Worm (Caenorhabditis elegans) whole organism, young adult: ENCODE measurements around the gene memi-3.

ENCODE experiments used
- B0336.3 ChIP-seq: fragments of 200-800 bp; sonication (Bioruptor generic); IDR thresholded peaks from 2 replicates; pipeline ENCODE4 v1.3.6; 2022; ENCODE audit warnings: missing genetic modification characterization, missing compliant biosample characterization
- C17E4.6 ChIP-seq: fragments of 200-800 bp; sonication (Bioruptor generic); IDR thresholded peaks from 2 replicates; pipeline ENCODE4 v1.3.6; 2022; ENCODE audit warnings: missing genetic modification reagents, missing genetic modification characterization, missing compliant biosample characterization
- D2030.7 ChIP-seq: fragments of 200-800 bp; sonication (Bioruptor generic); IDR thresholded peaks from 2 replicates; pipeline ENCODE4 v1.3.6; 2022; ENCODE audit warnings: missing genetic modification reagents, missing genetic modification characterization, missing compliant biosample characterization
- F23B12.7 ChIP-seq: sonication (generic microtip); optimal IDR thresholded peaks from 2 replicates; lab custom pipeline; 2017; ENCODE audit warnings: missing genetic modification characterization, mild to moderate bottlenecking, missing compliant biosample characterization, antibody characterized with exemption, moderate library complexity; ENCODE audit not compliant: insufficient read depth
- F39B2.1 ChIP-seq: fragments of 200-800 bp; sonication (Bioruptor generic); IDR thresholded peaks from 2 replicates; pipeline ENCODE4 v1.3.6; 2022; ENCODE audit warnings: missing genetic modification reagents, missing genetic modification characterization, missing compliant biosample characterization
- F52B5.7 ChIP-seq: sonication (generic microtip); optimal IDR thresholded peaks from 2 replicates; lab custom pipeline; 2016; ENCODE audit warnings: mild to moderate bottlenecking, missing genetic modification characterization, missing compliant biosample characterization
- F57C9.4 ChIP-seq: sonication (generic microtip); optimal IDR thresholded peaks from 2 replicates; lab custom pipeline; 2017; ENCODE audit warnings: mild to moderate bottlenecking, missing genetic modification characterization, missing compliant biosample characterization
- Y53G8AR.9 ChIP-seq: fragments of 200-800 bp; sonication (Bioruptor generic); conservative IDR thresholded peaks from 2 replicates; pipeline ENCODE4 v1.3.6; 2022; ENCODE audit warnings: missing genetic modification reagents, missing genetic modification characterization, missing compliant biosample characterization
- Y67H2A.10 ChIP-seq: fragments of 200-800 bp; sonication (Bioruptor generic); conservative IDR thresholded peaks from 2 replicates; pipeline ENCODE4 v1.3.6; 2022; ENCODE audit warnings: missing genetic modification reagents, missing genetic modification characterization, missing compliant biosample characterization
- Y79H2A.3 ChIP-seq: fragments of 200-800 bp; sonication (Bioruptor generic); conservative IDR thresholded peaks from 2 replicates; pipeline ENCODE4 v1.3.6; 2022; ENCODE audit warnings: missing genetic modification reagents, missing genetic modification characterization, missing compliant biosample characterization
- Y95B8A.8 ChIP-seq: fragments of 200-800 bp; sonication (Bioruptor generic); IDR thresholded peaks from 2 replicates; pipeline ENCODE4 v1.3.6; 2022; ENCODE audit warnings: missing genetic modification reagents, missing genetic modification characterization, missing compliant biosample characterization
- ZK185.1 ChIP-seq: sonication (generic microtip); optimal IDR thresholded peaks from 2 replicates; lab custom pipeline; 2016; ENCODE audit warnings: mild to moderate bottlenecking, missing genetic modification characterization, missing compliant biosample characterization; ENCODE audit not compliant: poor library complexity, severe bottlenecking
- ama-1 ChIP-seq, 3 experiments: fragments of 150-350 bp in 1 of 3; sonication (generic microtip) in 2 of 3; optimal IDR thresholded peaks; 2 replicates each; lab custom pipeline; 2014 to 2018; ENCODE audit warnings: missing biosample characterization in 2 of 3, missing genetic modification characterization in 2 of 3, missing genetic modification reagents in 2 of 3
- aptf-2 ChIP-seq: fragments of 200-800 bp; sonication (Bioruptor generic); conservative IDR thresholded peaks from 2 replicates; pipeline ENCODE4 v1.3.6; 2022; ENCODE audit warnings: missing genetic modification reagents, missing genetic modification characterization, missing compliant biosample characterization
- aptf-3 ChIP-seq: fragments of 200-800 bp; sonication (Bioruptor generic); IDR thresholded peaks from 2 replicates; pipeline ENCODE4 v1.3.6; 2022; ENCODE audit warnings: missing genetic modification characterization, missing compliant biosample characterization
- athp-1 ChIP-seq: sonication (generic microtip); optimal IDR thresholded peaks from 2 replicates; lab custom pipeline; 2017; ENCODE audit warnings: mild to moderate bottlenecking, missing genetic modification characterization, missing compliant biosample characterization
- attf-6 ChIP-seq: fragments of 200-800 bp; sonication (Bioruptor generic); IDR thresholded peaks from 2 replicates; pipeline ENCODE4 v1.3.6; 2022; ENCODE audit warnings: missing genetic modification reagents, missing genetic modification characterization, missing compliant biosample characterization
- cebp-1 ChIP-seq, 2 experiments: fragments of 200-800 bp in 1 of 2; sonication (Bioruptor generic) in 1 of 2; sonication (generic microtip) in 1 of 2; IDR thresholded peaks in 1 of 2; optimal IDR thresholded peaks in 1 of 2; 2 replicates each; pipeline versions ENCODE4 v1.3.6 to Lab custom; 2017 to 2022; ENCODE audit warnings: missing compliant biosample characterization in 2 of 2, missing genetic modification characterization in 2 of 2, mild to moderate bottlenecking in 1 of 2, missing genetic modification reagents in 1 of 2, moderate library complexity in 1 of 2
- ceh-27 ChIP-seq: fragments of 200-800 bp; sonication (Bioruptor generic); optimal IDR thresholded peaks from 2 replicates; lab custom pipeline; 2018; ENCODE audit warnings: mild to moderate bottlenecking, missing genetic modification characterization, moderate library complexity, missing compliant biosample characterization
- ceh-91 ChIP-seq: fragments of 200-800 bp; sonication (Bioruptor generic); IDR thresholded peaks from 2 replicates; pipeline ENCODE4 v1.3.6; 2022; ENCODE audit warnings: missing genetic modification reagents, missing genetic modification characterization, missing compliant biosample characterization
- dox-1 ChIP-seq: fragments of 200-800 bp; sonication (Bioruptor generic); IDR thresholded peaks from 2 replicates; pipeline ENCODE4 v1.3.6; 2022; ENCODE audit warnings: missing genetic modification reagents, missing genetic modification characterization, missing compliant biosample characterization
- egl-18 ChIP-seq: fragments of 200-800 bp; sonication (Bioruptor generic); IDR thresholded peaks from 2 replicates; pipeline ENCODE4 v1.3.6; 2022; ENCODE audit warnings: missing genetic modification reagents, missing genetic modification characterization, missing compliant biosample characterization
- egl-44 ChIP-seq: fragments of 200-800 bp; sonication (Bioruptor generic); IDR thresholded peaks from 2 replicates; pipeline ENCODE4 v1.3.6; 2022; ENCODE audit warnings: missing genetic modification reagents, missing genetic modification characterization, missing compliant biosample characterization
- ekl-4 ChIP-seq: fragments of 200-800 bp; sonication (Bioruptor generic); IDR thresholded peaks from 2 replicates; pipeline ENCODE4 v1.3.6; 2022; ENCODE audit warnings: missing genetic modification reagents, missing genetic modification characterization, missing compliant biosample characterization
- ets-4 ChIP-seq: fragments of 200-800 bp; sonication (Bioruptor generic); optimal IDR thresholded peaks from 2 replicates; lab custom pipeline; 2018; ENCODE audit warnings: mild to moderate bottlenecking, missing genetic modification characterization, missing compliant biosample characterization
- gei-17 ChIP-seq: fragments of 200-800 bp; sonication (Bioruptor generic); optimal IDR thresholded peaks from 2 replicates; lab custom pipeline; 2018; ENCODE audit warnings: mild to moderate bottlenecking, missing genetic modification characterization, missing compliant biosample characterization
- hmg-1.2 ChIP-seq: fragments of 200-800 bp; sonication (Bioruptor generic); IDR thresholded peaks from 2 replicates; pipeline ENCODE4 v1.3.6; 2022; ENCODE audit warnings: missing genetic modification reagents, missing genetic modification characterization, missing compliant biosample characterization
- hrde-1 ChIP-seq: sonication (generic microtip); optimal IDR thresholded peaks from 2 replicates; lab custom pipeline; 2016; ENCODE audit warnings: missing genetic modification characterization, mild to moderate bottlenecking, missing compliant biosample characterization, moderate library complexity, missing genotype, missing genetic modification reagents, borderline replicate concordance
- let-607 ChIP-seq, 2 experiments: fragments of 200-800 bp in 1 of 2; sonication (Bioruptor generic) in 1 of 2; sonication (generic microtip) in 1 of 2; optimal IDR thresholded peaks; 2 replicates each; lab custom pipeline; 2016 to 2018; ENCODE audit warnings: mild to moderate bottlenecking in 2 of 2, missing compliant biosample characterization in 2 of 2, missing genetic modification characterization in 2 of 2, moderate library complexity in 2 of 2, missing genotype in 1 of 2
- lin-26 ChIP-seq: fragments of 200-800 bp; sonication (Bioruptor generic); IDR thresholded peaks from 2 replicates; pipeline ENCODE4 v1.3.6; 2022; ENCODE audit warnings: missing genetic modification reagents, missing genetic modification characterization, missing compliant biosample characterization
- lsl-1 ChIP-seq: fragments of 200-800 bp; sonication (Bioruptor generic); optimal IDR thresholded peaks from 2 replicates; lab custom pipeline; 2018; ENCODE audit warnings: mild to moderate bottlenecking, missing genetic modification characterization, moderate library complexity, missing compliant biosample characterization
- lsy-27 ChIP-seq: sonication (generic microtip); optimal IDR thresholded peaks from 2 replicates; lab custom pipeline; 2017; ENCODE audit warnings: missing genetic modification characterization, mild to moderate bottlenecking, missing compliant biosample characterization, antibody characterized with exemption, missing genotype, borderline replicate concordance; ENCODE audit not compliant: insufficient read depth
- madf-3 ChIP-seq: fragments of 200-800 bp; sonication (Bioruptor generic); IDR thresholded peaks from 2 replicates; pipeline ENCODE4 v1.3.6; 2022; ENCODE audit warnings: missing genetic modification reagents, missing genetic modification characterization, missing compliant biosample characterization
- madf-6 ChIP-seq: fragments of 200-800 bp; sonication (Bioruptor generic); IDR thresholded peaks from 2 replicates; pipeline ENCODE4 v1.3.6; 2022; ENCODE audit warnings: missing genetic modification reagents, missing genetic modification characterization, missing compliant biosample characterization
- madf-8 ChIP-seq: fragments of 200-800 bp; sonication (Bioruptor generic); conservative IDR thresholded peaks from 2 replicates; pipeline ENCODE4 v1.3.6; 2022; ENCODE audit warnings: missing genetic modification reagents, missing genetic modification characterization, missing compliant biosample characterization
- mcd-1 ChIP-seq: fragments of 200-800 bp; sonication (Bioruptor generic); IDR thresholded peaks from 2 replicates; pipeline ENCODE4 v1.3.6; 2022; ENCODE audit warnings: missing genetic modification reagents, missing genetic modification characterization, missing compliant biosample characterization
- nhr-120 ChIP-seq: fragments of 200-800 bp; sonication (Bioruptor generic); IDR thresholded peaks from 2 replicates; pipeline ENCODE4 v1.3.6; 2022; ENCODE audit warnings: missing genetic modification characterization, missing compliant biosample characterization
- nhr-179 ChIP-seq: sonication (generic microtip); optimal IDR thresholded peaks from 2 replicates; lab custom pipeline; 2016; ENCODE audit warnings: mild to moderate bottlenecking, missing genetic modification characterization, missing compliant biosample characterization
- pbrm-1 ChIP-seq: fragments of 200-800 bp; sonication (Bioruptor generic); IDR thresholded peaks from 2 replicates; pipeline ENCODE4 v1.3.6; 2022; ENCODE audit warnings: missing genetic modification reagents, missing genetic modification characterization, missing compliant biosample characterization
- rcor-1 ChIP-seq: fragments of 200-800 bp; sonication (Bioruptor generic); IDR thresholded peaks from 2 replicates; pipeline ENCODE4 v1.3.6; 2022; ENCODE audit warnings: missing genetic modification reagents, missing genetic modification characterization, missing compliant biosample characterization
- snpc-1.3 ChIP-seq: sonication (generic microtip); optimal IDR thresholded peaks from 2 replicates; lab custom pipeline; 2017; ENCODE audit warnings: missing genetic modification characterization, mild to moderate bottlenecking, missing compliant biosample characterization, antibody characterized with exemption, moderate library complexity, missing genotype, missing genetic modification reagents; ENCODE audit not compliant: insufficient read depth
- somi-1 ChIP-seq: fragments of 200-800 bp; sonication (Bioruptor generic); optimal IDR thresholded peaks from 2 replicates; lab custom pipeline; 2018; ENCODE audit warnings: mild to moderate bottlenecking, missing genetic modification characterization, missing compliant biosample characterization
- unc-62 ChIP-seq: fragments of 150-350 bp; optimal IDR thresholded peaks from 2 replicates; lab custom pipeline; 2014; ENCODE audit warnings: missing biosample characterization, missing genetic modification reagents, missing genetic modification characterization
- xnd-1 ChIP-seq: sonication (generic microtip); optimal IDR thresholded peaks from 2 replicates; lab custom pipeline; 2016; ENCODE audit warnings: missing genotype, missing genetic modification reagents, missing genetic modification characterization, missing compliant biosample characterization
- ztf-28 ChIP-seq: fragments of 200-800 bp; sonication (Bioruptor generic); IDR thresholded peaks from 2 replicates; pipeline ENCODE4 v1.3.6; 2022; ENCODE audit warnings: missing genetic modification reagents, missing genetic modification characterization, missing compliant biosample characterization
- ztf-6 ChIP-seq: fragments of 200-800 bp; sonication (Bioruptor generic); IDR thresholded peaks from 2 replicates; pipeline ENCODE4 v1.3.6; 2022; ENCODE audit warnings: missing genetic modification reagents, missing genetic modification characterization, missing compliant biosample characterization

Gene memi-3

DNA sequence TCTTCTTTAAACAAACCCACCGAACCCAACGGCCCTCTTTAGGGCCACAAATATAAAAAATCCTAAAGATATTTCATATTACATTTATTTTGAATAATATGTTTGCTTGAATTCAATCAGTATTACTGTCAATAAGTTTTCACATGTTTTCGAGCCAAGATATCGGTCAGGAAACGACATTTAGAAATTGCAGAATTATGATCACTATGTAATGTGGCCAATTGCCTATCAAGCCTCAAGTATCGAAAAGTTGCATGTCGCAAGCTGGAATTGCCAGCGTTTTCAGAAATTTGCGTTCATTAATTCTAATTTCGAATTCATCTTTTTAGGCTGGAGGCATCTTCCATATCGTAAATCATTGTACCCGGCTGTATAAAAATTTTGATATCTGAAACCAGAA lies 1.7 kb downstream of the memi-3 start:
- TF ChIP-seq F39B2.1 (peak; percentile 60; the same call in 1 of the 2 replicates), Y67H2A.10 (no peak), madf-6 (peak; percentile 79), ceh-27 (GFP tag; lab: Kevin White, UChicago) (no peak), aptf-3 (GFP tag; lab: Robert Waterston, UW) (0 out of 2 replicates have a peak, but pooled peaks have one; percentile 69), ets-4 (no peak), xnd-1 (tag; lab: Kevin White, UChicago) (peak; percentile 35), let-607 (tag; optimal IDR thresholded peaks at IDR 0.05; lab: Kevin White, UChicago) (no peak), ekl-4 (GFP tag; lab: Robert Waterston, UW) (peak; percentile 64; the same call in 1 of the 2 replicates), F23B12.7 (tag; lab: Kevin White, UChicago) (no peak), unc-62 (GFP tag; lab: Kevin White, UChicago) (no peak), madf-3 (0 out of 2 replicates have a peak, but pooled peaks have one; percentile 9), madf-8 (GFP tag; lab: Robert Waterston, UW) (no peak), nhr-120 (no peak), nhr-179 (tag; lab: Kevin White, UChicago) (no peak), ztf-6 (GFP tag; lab: Robert Waterston, UW) (no peak), gei-17 (GFP tag; lab: Kevin White, UChicago) (no peak), egl-18 (GFP tag; lab: Robert Waterston, UW) (no peak), ama-1 (optimal IDR thresholded peaks at IDR 0.05; lab: Kevin White, UChicago) (no peak), ama-1 (GFP tag; optimal IDR thresholded peaks at IDR 0.05; lab: Kevin White, UChicago) (peak in 1 of 2 experiments; percentile 8), B0336.3 (GFP tag; lab: Robert Waterston, UW) (peak; percentile 62; the same call in 1 of the 2 replicates), hrde-1 (peak; percentile 93), dox-1 (GFP tag; lab: Robert Waterston, UW) (peak; percentile 59), ceh-91 (GFP tag; lab: Robert Waterston, UW) (no peak), pbrm-1 (GFP tag; lab: Robert Waterston, UW) (peak; percentile 33; the same call in 1 of the 2 replicates), Y53G8AR.9 (GFP tag; lab: Robert Waterston, UW) (0 out of 2 replicates have a peak, but pooled peaks have one; percentile 55), hmg-1.2 (GFP tag; lab: Robert Waterston, UW) (peak; percentile 37), egl-44 (0 out of 2 replicates have a peak, but pooled peaks have one; percentile 32), athp-1 (peak; percentile 15), ztf-28 (no peak), rcor-1 (peak; percentile 35), Y95B8A.8 (GFP tag; lab: Robert Waterston, UW) (peak; percentile 71; the same call in 1 of the 2 replicates), F52B5.7 (tag; lab: Kevin White, UChicago) (no peak), attf-6 (peak; percentile 56), mcd-1 (GFP tag; lab: Robert Waterston, UW) (peak; percentile 34; the same call in 1 of the 2 replicates), ZK185.1 (peak; percentile 11), aptf-2 (GFP tag; lab: Robert Waterston, UW) (no peak), snpc-1.3 (no peak), Y79H2A.3 (GFP tag; lab: Robert Waterston, UW) (peak; percentile 46; the same call in 1 of the 2 replicates), cebp-1 (GFP tag; IDR thresholded peaks at IDR 0.05; lab: Robert Waterston, UW) (no peak), cebp-1 (tag; optimal IDR thresholded peaks at IDR 0.05; lab: Kevin White, UChicago) (peak; percentile 2), lsy-27 (tag; lab: Kevin White, UChicago) (no peak), somi-1 (GFP tag; lab: Kevin White, UChicago) (no peak), D2030.7 (GFP tag; lab: Robert Waterston, UW) (peak; percentile 45; the same call in 1 of the 2 replicates), C17E4.6 (GFP tag; lab: Robert Waterston, UW) (peak; percentile 57; the same call in 1 of the 2 replicates), lsl-1 (GFP tag; lab: Kevin White, UChicago) (peak; percentile 1), lin-26 (GFP tag; lab: Robert Waterston, UW) (peak; percentile 94), F57C9.4 (tag; lab: Kevin White, UChicago) (no peak)
